Worm (Caenorhabditis elegans): ENCODE results near the gene Y9C2UA.1.

ce11 chrII:9188380-9188779 lies 48.9 kb downstream of the Y9C2UA.1 start, which contains the start of gene sym-2:
- TF ChIP-seq pha-4 (tag; optimal IDR thresholded peaks at IDR 0.05) (no peak), nhr-237 (tag; optimal IDR thresholded peaks at IDR 0.05) (no peak), lin-13 (tag; optimal IDR thresholded peaks at IDR 0.05) (no peak), unc-62 (GFP tag; optimal IDR thresholded peaks at IDR 0.05) (no peak), unc-120 (tag; optimal IDR thresholded peaks at IDR 0.05; ENCODE audit: poor library complexity, severe bottlenecking) (no peak), ces-1 (GFP tag; optimal IDR thresholded peaks at IDR 0.05) (no peak), mls-2 (tag; optimal IDR thresholded peaks at IDR 0.05) (no peak)
